Fruit fly (Drosophila melanogaster): ENCODE measurements around the gene CG13949.

- no peak for TF ChIP-seq Myc (optimal IDR thresholded peaks at IDR 0.05)
- TF ChIP-seq h (optimal IDR thresholded peaks at IDR 0.05) = peak; percentile 41
Observed at dm6 chr2L:825768-826263, 29.3 kb upstream of the CG13949 start, which contains the start of the genes CG3862 and dock.

All from Kc167 (cell line).